Fruit fly (Drosophila melanogaster): ENCODE data around the gene heca.

- TF ChIP-seq CG8478 (optimal IDR thresholded peaks at IDR 0.05), result no peak
- no peak for TF ChIP-seq CTCF (optimal IDR thresholded peaks at IDR 0.05)
These were observed 10.8 kb downstream of the heca start for dm6 chr3R:30288362-30289055.

Data from S2 (cell line).